Worm (Caenorhabditis elegans) whole organism, late embryonic: Measurements from ENCODE around the gene F21F8.5.

ENCODE experiments used
- K02D7.2 ChIP-seq: sonication (generic microtip); optimal IDR thresholded peaks from 2 replicates; lab custom pipeline; 2017; ENCODE audit warnings: mild to moderate bottlenecking, missing genetic modification characterization, missing compliant biosample characterization
- T23F11.4 ChIP-seq: fragments of 200-800 bp; sonication (Bioruptor generic); optimal IDR thresholded peaks from 2 replicates; lab custom pipeline; 2018; ENCODE audit warnings: mild to moderate bottlenecking, missing genetic modification characterization, missing compliant biosample characterization
- ceh-18 ChIP-seq: sonication (generic microtip); optimal IDR thresholded peaks from 2 replicates; lab custom pipeline; 2016; ENCODE audit warnings: missing genetic modification characterization, missing compliant biosample characterization
- ceh-19 ChIP-seq: fragments of 200-800 bp; sonication (Bioruptor generic); optimal IDR thresholded peaks from 2 replicates; lab custom pipeline; 2018; ENCODE audit warnings: mild to moderate bottlenecking, missing genetic modification characterization, missing compliant biosample characterization
- ceh-22 ChIP-seq: sonication (generic microtip); optimal IDR thresholded peaks from 2 replicates; lab custom pipeline; 2017; ENCODE audit warnings: missing biosample characterization, missing genetic modification characterization
- ceh-31 ChIP-seq: sonication (generic microtip); optimal IDR thresholded peaks from 2 replicates; lab custom pipeline; 2016; ENCODE audit warnings: missing genetic modification characterization, missing compliant biosample characterization
- ceh-34 ChIP-seq: sonication (generic microtip); optimal IDR thresholded peaks from 2 replicates; lab custom pipeline; 2016; ENCODE audit warnings: mild to moderate bottlenecking, missing genetic modification characterization, missing compliant biosample characterization
- ceh-45 ChIP-seq: fragments of 200-800 bp; sonication (Bioruptor generic); IDR thresholded peaks from 2 replicates; pipeline ENCODE4 v1.3.6; 2022; ENCODE audit warnings: missing genetic modification reagents, missing genetic modification characterization, missing compliant biosample characterization
- ceh-48 ChIP-seq: sonication (generic microtip); optimal IDR thresholded peaks from 2 replicates; lab custom pipeline; 2016; ENCODE audit warnings: missing genetic modification characterization, inconsistent platforms, missing compliant biosample characterization
- ceh-6 ChIP-seq: fragments of 200-800 bp; sonication (Bioruptor generic); optimal IDR thresholded peaks from 2 replicates; lab custom pipeline; 2018; ENCODE audit warnings: mild to moderate bottlenecking, missing genetic modification characterization, missing compliant biosample characterization
- che-1 ChIP-seq: sonication (generic microtip); optimal IDR thresholded peaks from 2 replicates; lab custom pipeline; 2016; ENCODE audit warnings: mild to moderate bottlenecking, missing genetic modification characterization, missing compliant biosample characterization
- dmd-4 ChIP-seq: sonication (generic microtip); optimal IDR thresholded peaks from 2 replicates; lab custom pipeline; 2016; ENCODE audit warnings: borderline replicate concordance, missing genetic modification characterization, missing compliant biosample characterization
- dve-1 ChIP-seq: sonication (generic microtip); optimal IDR thresholded peaks from 2 replicates; lab custom pipeline; 2017; ENCODE audit warnings: antibody characterized with exemption, mild to moderate bottlenecking, missing genetic modification characterization, missing compliant biosample characterization
- elt-2 ChIP-seq: sonication (generic microtip); optimal IDR thresholded peaks from 2 replicates; lab custom pipeline; 2016; ENCODE audit warnings: missing genetic modification reagents, missing genetic modification characterization, missing compliant biosample characterization
- elt-4 ChIP-seq: sonication (generic microtip); optimal IDR thresholded peaks from 2 replicates; lab custom pipeline; 2016; ENCODE audit warnings: missing genetic modification characterization, missing compliant biosample characterization
- ets-4 ChIP-seq: sonication (generic microtip); optimal IDR thresholded peaks from 2 replicates; lab custom pipeline; 2016; ENCODE audit warnings: missing genetic modification characterization, missing compliant biosample characterization
- eyg-1 ChIP-seq: sonication (generic microtip); optimal IDR thresholded peaks from 2 replicates; lab custom pipeline; 2016; ENCODE audit warnings: missing genotype, missing genetic modification characterization, missing compliant biosample characterization
- fkh-10 ChIP-seq: fragments of 150-350 bp; optimal IDR thresholded peaks from 2 replicates; lab custom pipeline; 2014; ENCODE audit warnings: missing biosample characterization, missing genetic modification reagents, missing genetic modification characterization
- hlh-15 ChIP-seq: sonication (generic microtip); optimal IDR thresholded peaks from 2 replicates; lab custom pipeline; 2016; ENCODE audit warnings: missing genetic modification characterization, missing compliant biosample characterization
- hlh-6 ChIP-seq: sonication (generic microtip); optimal IDR thresholded peaks from 2 replicates; lab custom pipeline; 2016; ENCODE audit warnings: missing genotype, missing genetic modification characterization, missing compliant biosample characterization
- hlh-8 ChIP-seq: sonication (generic microtip); optimal IDR thresholded peaks from 2 replicates; lab custom pipeline; 2016; ENCODE audit warnings: missing genotype, missing genetic modification characterization, missing compliant biosample characterization
- lin-11 ChIP-seq: fragments of 200-800 bp; sonication (Bioruptor generic); optimal IDR thresholded peaks from 2 replicates; lab custom pipeline; 2018; ENCODE audit warnings: mild to moderate bottlenecking, missing genetic modification characterization, missing compliant biosample characterization
- nfya-1 ChIP-seq: sonication (generic microtip); optimal IDR thresholded peaks from 2 replicates; lab custom pipeline; 2017; ENCODE audit warnings: missing genetic modification characterization, mild to moderate bottlenecking, missing compliant biosample characterization, antibody characterized with exemption, moderate library complexity
- nhr-11 ChIP-seq: fragments of 150-350 bp; optimal IDR thresholded peaks from 2 replicates; lab custom pipeline; 2014; ENCODE audit warnings: missing biosample characterization, missing genetic modification characterization
- pag-3 ChIP-seq: sonication (generic microtip); optimal IDR thresholded peaks from 2 replicates; lab custom pipeline; 2016; ENCODE audit warnings: missing compliant biosample characterization, missing genetic modification characterization, borderline replicate concordance
- pat-9 ChIP-seq: fragments of 200-800 bp; sonication (Bioruptor generic); optimal IDR thresholded peaks from 2 replicates; lab custom pipeline; 2018; ENCODE audit warnings: mild to moderate bottlenecking, missing genetic modification characterization, moderate library complexity, missing compliant biosample characterization
- pax-1 ChIP-seq: fragments of 150-350 bp; optimal IDR thresholded peaks from 2 replicates; lab custom pipeline; 2014; ENCODE audit warnings: missing biosample characterization, missing genetic modification characterization
- pha-2 ChIP-seq: sonication (generic microtip); optimal IDR thresholded peaks from 2 replicates; lab custom pipeline; 2017; ENCODE audit warnings: mild to moderate bottlenecking, missing genetic modification characterization, missing compliant biosample characterization
- pha-4 ChIP-seq: fragments of 150-350 bp; optimal IDR thresholded peaks from 2 replicates; lab custom pipeline; 2018; ENCODE audit warnings: missing biosample characterization, missing genetic modification reagents, missing genetic modification characterization
- pros-1 ChIP-seq: fragments of 150-350 bp; optimal IDR thresholded peaks from 2 replicates; lab custom pipeline; 2014; ENCODE audit warnings: missing biosample characterization, missing genetic modification reagents, missing genetic modification characterization
- rnt-1 ChIP-seq: sonication (generic microtip); optimal IDR thresholded peaks from 2 replicates; lab custom pipeline; 2016; ENCODE audit warnings: missing genetic modification characterization, missing compliant biosample characterization
- sdc-2 ChIP-seq: sonication (generic microtip); optimal IDR thresholded peaks from 2 replicates; lab custom pipeline; 2016; ENCODE audit warnings: missing genotype, missing genetic modification characterization, missing compliant biosample characterization
- sox-2 ChIP-seq: fragments of 200-800 bp; sonication (Bioruptor generic); IDR thresholded peaks from 2 replicates; pipeline ENCODE4 v1.3.6; 2022; ENCODE audit warnings: missing genetic modification reagents, missing genetic modification characterization, missing compliant biosample characterization
- tbx-7 ChIP-seq: sonication (generic microtip); optimal IDR thresholded peaks from 2 replicates; lab custom pipeline; 2016; ENCODE audit warnings: missing genotype, missing genetic modification characterization, missing compliant biosample characterization
- unc-3 ChIP-seq, 2 experiments: fragments of 200-800 bp in 1 of 2; sonication (Bioruptor generic) in 1 of 2; sonication (generic microtip) in 1 of 2; conservative IDR thresholded peaks in 1 of 2; optimal IDR thresholded peaks in 1 of 2; 2 replicates each; pipeline versions ENCODE4 v1.3.6 to Lab custom; 2016 to 2022; ENCODE audit warnings: missing compliant biosample characterization in 2 of 2, missing genetic modification characterization in 2 of 2, missing genetic modification reagents in 1 of 2
- unc-42 ChIP-seq: sonication (generic microtip); optimal IDR thresholded peaks from 2 replicates; lab custom pipeline; 2016; ENCODE audit warnings: missing genotype, missing genetic modification characterization, missing compliant biosample characterization
- unc-55 ChIP-seq: sonication (generic microtip); optimal IDR thresholded peaks from 2 replicates; lab custom pipeline; 2017; ENCODE audit warnings: missing biosample characterization, missing genetic modification reagents, missing genetic modification characterization
- unc-86 ChIP-seq: sonication (generic microtip); optimal IDR thresholded peaks from 2 replicates; lab custom pipeline; 2016; ENCODE audit warnings: missing genetic modification characterization, missing compliant biosample characterization
- zip-5 ChIP-seq: sonication (generic microtip); optimal IDR thresholded peaks from 2 replicates; lab custom pipeline; 2016; ENCODE audit warnings: missing genetic modification characterization, missing compliant biosample characterization

F21F8.5 gene

DNA sequence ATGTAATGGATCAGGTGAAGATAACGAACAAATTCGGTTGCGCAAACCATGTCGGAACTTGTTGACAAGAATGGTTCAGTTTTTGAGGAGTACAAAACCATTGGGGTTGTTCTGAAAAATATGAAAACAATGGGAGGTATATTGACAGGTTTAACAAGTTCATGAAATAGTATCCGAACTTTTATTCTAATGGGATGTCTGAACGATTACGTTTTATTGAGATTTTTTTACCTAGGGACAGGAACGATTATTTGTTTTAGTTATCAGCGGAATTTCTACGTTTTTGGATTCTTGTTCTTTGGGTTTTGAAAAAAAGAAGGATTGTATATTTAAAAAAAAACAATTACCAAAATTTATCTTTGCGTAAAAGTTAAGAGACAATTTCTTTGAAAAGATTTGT, 14.6 kb upstream of the F21F8.5 start, which contains the start of gene str-135:
Gene str-135 (minus strand): TSS at position 101 of the 400 bp plus-strand sequence.
- TF ChIP-seq nfya-1 (tag; lab: Kevin White, UChicago) (no peak), unc-42 (tag; lab: Kevin White, UChicago) (no peak), nhr-11 (no peak), pag-3 (tag; lab: Kevin White, UChicago) (no peak), sdc-2 (tag; lab: Kevin White, UChicago) (no peak), K02D7.2 (tag; lab: Kevin White, UChicago) (no peak), elt-4 (tag; lab: Kevin White, UChicago) (no peak), T23F11.4 (GFP tag; lab: Kevin White, UChicago) (no peak), fkh-10 (GFP tag; lab: Kevin White, UChicago) (no peak), tbx-7 (no peak), ceh-6 (GFP tag; lab: Kevin White, UChicago) (no peak), pax-1 (no peak), ceh-48 (tag; lab: Kevin White, UChicago) (no peak), ceh-18 (no peak), pha-4 (tag; lab: Kevin White, UChicago) (no peak), dve-1 (tag; lab: Kevin White, UChicago) (no peak)

DNA sequence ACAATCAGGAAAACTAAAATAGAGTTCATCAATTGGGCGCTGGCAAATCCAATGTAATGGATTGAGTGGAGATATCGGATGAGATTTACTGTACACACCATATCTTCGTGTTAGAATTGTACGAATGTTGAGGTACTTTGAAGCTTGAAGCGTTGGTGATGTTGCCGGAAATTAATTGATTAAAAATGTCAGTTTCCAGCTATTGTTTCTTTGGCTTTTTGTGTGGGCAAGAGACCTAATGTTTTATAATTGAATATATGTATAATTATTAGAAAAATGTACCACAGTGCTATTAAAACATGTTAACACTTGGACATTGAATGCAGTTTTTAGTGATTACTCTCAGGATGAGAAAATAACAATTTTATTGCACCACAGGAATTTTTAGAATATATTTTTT, 12.7 kb upstream of the F21F8.5 start, which contains the start of gene str-136:
Gene str-136 (minus strand): TSS at position 101 of the 400 bp plus-strand sequence.
- TF ChIP-seq rnt-1 (no peak), hlh-8 (tag; lab: Kevin White, UChicago) (no peak), ceh-31 (tag; lab: Kevin White, UChicago) (no peak), ceh-22 (tag; lab: Kevin White, UChicago) (no peak), ceh-6 (GFP tag; lab: Kevin White, UChicago) (no peak)

DNA sequence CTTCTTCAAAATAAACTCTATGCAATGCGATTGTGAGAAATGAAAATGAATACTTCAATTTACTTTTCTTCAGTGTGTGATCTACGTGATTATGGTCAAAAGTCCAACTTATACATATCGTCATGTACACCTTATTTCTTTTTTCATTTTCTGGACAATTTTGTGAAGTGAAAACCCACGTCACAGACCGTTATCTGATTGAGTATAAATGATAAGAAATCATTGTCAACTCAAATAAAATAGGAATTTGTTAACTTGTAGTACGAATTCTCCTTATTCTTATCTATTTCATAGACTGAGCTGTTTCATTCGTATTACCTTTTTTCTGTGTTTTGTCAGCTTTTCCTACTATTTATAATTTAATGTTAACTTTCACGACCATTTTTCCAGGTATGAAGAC, 5.9 kb upstream of the F21F8.5 start, which contains the start of gene asp-5:
Gene asp-5 (plus strand): TSS at position 391 of the 400 bp plus-strand sequence.
- TF ChIP-seq dmd-4 (no peak), elt-2 (tag; lab: Kevin White, UChicago) (peak; percentile 34)

DNA sequence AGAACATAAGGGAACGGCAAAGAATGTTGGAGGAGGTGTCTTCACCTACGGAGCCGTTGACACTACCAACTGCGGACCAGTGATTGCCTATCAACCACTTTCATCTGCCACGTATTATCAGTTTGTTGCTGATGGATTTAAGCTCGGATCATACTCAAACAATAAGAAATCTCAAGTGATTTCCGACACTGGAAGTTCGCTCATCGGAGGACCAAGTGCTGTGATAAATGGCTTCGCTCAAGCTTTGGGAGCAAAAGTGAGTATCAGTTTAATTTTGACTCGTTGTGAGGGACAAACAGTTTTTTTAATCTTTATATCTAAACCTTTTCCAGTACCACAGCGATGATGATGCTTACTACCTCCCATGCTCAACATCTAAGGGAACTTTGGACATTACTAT, 5.3 kb upstream of the F21F8.5 start:
- TF ChIP-seq rnt-1 = no peak
- no peak for TF ChIP-seq hlh-15 (tag; lab: Kevin White, UChicago)
- TF ChIP-seq pros-1 (tag; lab: Kevin White, UChicago) = no peak
- no peak for TF ChIP-seq zip-5 (tag; lab: Kevin White, UChicago)
- TF ChIP-seq pha-2 (tag; lab: Kevin White, UChicago) = no peak
- no peak for TF ChIP-seq sox-2
- no peak for TF ChIP-seq che-1 (tag; lab: Kevin White, UChicago)
- no peak for TF ChIP-seq ets-4 (tag; lab: Kevin White, UChicago)

DNA sequence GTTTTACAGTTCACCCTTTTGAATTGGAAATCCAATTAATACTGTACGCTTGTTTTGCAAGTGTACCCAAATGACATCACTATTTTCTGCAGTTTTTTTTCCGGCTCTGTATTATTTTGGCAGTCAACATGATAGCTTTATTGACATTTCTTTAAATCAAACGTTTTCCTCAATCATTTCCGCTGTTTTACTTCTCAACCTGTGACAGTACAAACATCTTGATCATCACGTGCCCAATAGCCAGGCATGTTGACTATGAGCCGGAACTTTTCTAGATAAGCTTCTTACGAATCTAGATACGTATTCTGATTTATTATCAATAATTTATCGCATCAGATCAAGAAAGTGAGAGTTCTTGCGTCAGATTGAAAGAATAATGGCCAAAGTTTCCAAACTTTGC, 3.7 kb upstream of the F21F8.5 start:
- no peak for TF ChIP-seq hlh-6 (tag; lab: Kevin White, UChicago)
- no peak for TF ChIP-seq unc-3 (GFP tag; conservative IDR thresholded peaks at IDR 0.05; lab: Robert Waterston, UW)
- no peak for TF ChIP-seq unc-3 (tag; optimal IDR thresholded peaks at IDR 0.05; lab: Kevin White, UChicago)
- TF ChIP-seq eyg-1 (tag; lab: Kevin White, UChicago) = no peak
- TF ChIP-seq T23F11.4 (GFP tag; lab: Kevin White, UChicago) = no peak
- TF ChIP-seq unc-86 (tag; lab: Kevin White, UChicago) = no peak
- TF ChIP-seq ceh-34 (tag; lab: Kevin White, UChicago) = no peak
- no peak for TF ChIP-seq lin-11 (tag; lab: Kevin White, UChicago)
- no peak for TF ChIP-seq ceh-45 (GFP tag; lab: Robert Waterston, UW)
- no peak for TF ChIP-seq pat-9 (tag; lab: Kevin White, UChicago)
- TF ChIP-seq unc-55 = no peak
- no peak for TF ChIP-seq fkh-10 (GFP tag; lab: Kevin White, UChicago)
- TF ChIP-seq ceh-19 (GFP tag; lab: Kevin White, UChicago) = no peak
